Worm (Caenorhabditis elegans) whole organism, L4 larva: ENCODE results near the gene bgnt-1.3.

Experiments
- ZK546.5 ChIP-seq, 2 experiments: sonication (generic microtip); optimal IDR thresholded peaks; 2 replicates each; lab custom pipeline; 2017; ENCODE audit warnings: missing biosample characterization in 2 of 2, missing genetic modification characterization in 2 of 2
- ceh-82 ChIP-seq: sonication (generic microtip); optimal IDR thresholded peaks from 2 replicates; lab custom pipeline; 2017; ENCODE audit warnings: missing biosample characterization, missing genetic modification characterization
- lin-15B ChIP-seq: fragments of 150-350 bp; sonication (generic microtip); optimal IDR thresholded peaks from 3 replicates; lab custom pipeline; 2014; ENCODE audit warnings: missing biosample characterization, missing genetic modification characterization
- mdl-1 ChIP-seq, 2 experiments: fragments of 150-350 bp in 1 of 2; sonication (generic microtip) in 1 of 2; optimal IDR thresholded peaks; 2 replicates each; lab custom pipeline; 2014 to 2017; ENCODE audit warnings: missing biosample characterization in 2 of 2, missing genetic modification characterization in 2 of 2
- pqm-1 ChIP-seq: sonication (generic microtip); optimal IDR thresholded peaks from 2 replicates; lab custom pipeline; 2017; ENCODE audit warnings: missing biosample characterization, missing genetic modification characterization
- zip-2 ChIP-seq: fragments of 150-350 bp; optimal IDR thresholded peaks from 2 replicates; lab custom pipeline; 2014; ENCODE audit warnings: missing biosample characterization, missing genetic modification characterization

DNA sequence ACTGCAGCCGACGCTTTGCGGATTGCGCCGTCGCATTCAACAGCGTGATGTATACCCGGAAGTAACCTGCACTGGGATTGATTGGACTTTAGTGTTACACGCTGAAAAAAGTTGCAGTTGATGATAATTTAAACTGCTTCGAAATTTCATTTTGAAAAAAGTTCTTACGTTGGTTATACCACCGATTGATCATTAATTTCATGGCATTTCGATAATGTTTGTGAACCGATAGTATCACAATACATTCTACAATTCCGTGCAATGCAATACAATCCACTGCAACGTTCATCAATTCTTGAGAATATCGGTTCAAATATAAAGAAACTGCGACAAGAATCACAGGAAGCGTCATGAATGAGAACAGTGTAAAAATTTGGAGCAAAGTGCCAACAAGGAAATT is 21.2 kb downstream of the bgnt-1.3 start, which contains the start of gene F21H7.3:
- TF ChIP-seq lin-15B (tag; lab: Kevin White, UChicago) (no peak), zip-2 (tag; lab: Kevin White, UChicago) (no peak), ZK546.5 (tag; optimal IDR thresholded peaks at IDR 0.05; lab: Kevin White, UChicago) (no peak), mdl-1 (tag; optimal IDR thresholded peaks at IDR 0.05; lab: Kevin White, UChicago) (no peak), ceh-82 (tag; lab: Kevin White, UChicago) (no peak), pqm-1 (tag; lab: Kevin White, UChicago) (no peak)
